Fruit fly (Drosophila melanogaster): ENCODE measurements around the gene CG14717.
A peak's percentile ranks its signal among the peaks of the same experiment; 100 is the strongest.

DNA sequence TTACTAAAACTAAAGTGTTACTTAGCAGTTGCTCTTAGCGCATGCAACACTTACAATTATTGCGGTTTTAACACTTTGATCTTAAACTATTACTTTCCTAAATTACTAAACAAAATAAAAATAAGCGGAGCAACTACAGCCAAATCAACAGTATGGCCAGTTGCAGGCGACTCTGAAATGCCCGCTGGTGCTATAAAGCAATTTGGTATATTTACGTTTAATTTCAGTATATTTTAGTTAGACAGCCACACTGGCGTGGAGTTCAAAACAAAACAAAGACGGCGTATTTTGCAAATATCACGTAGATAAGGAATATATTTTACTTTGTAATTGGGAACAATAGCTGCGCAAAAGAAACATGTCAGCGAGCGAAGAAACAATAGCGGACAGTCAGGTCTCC, 16.8 kb upstream of the CG14717 start, which contains the start of the genes Taf12 and Ho:
- TF ChIP-seq pnt (GFP tag; optimal IDR thresholded peaks at IDR 0.05) (no peak), tio (GFP tag; optimal IDR thresholded peaks at IDR 0.05) (no peak), croc (GFP tag; conservative IDR thresholded peaks at IDR 0.05) (no peak), twi (tag; optimal IDR thresholded peaks at IDR 0.05) (no peak), bowl (GFP tag; IDR thresholded peaks at IDR 0.05) (no peak), Abd-B (GFP tag; optimal IDR thresholded peaks at IDR 0.05) (no peak), CG31441 (GFP tag; IDR thresholded peaks at IDR 0.05) (peak; percentile 92), CG11456 (GFP tag; IDR thresholded peaks at IDR 0.05) (no peak), gsb (GFP tag; IDR thresholded peaks at IDR 0.05) (no peak), zf30C (GFP tag; optimal IDR thresholded peaks at IDR 0.05) (no peak), CG1024 (GFP tag; IDR thresholded peaks at IDR 0.05) (no peak)
